Worm (Caenorhabditis elegans) whole organism, L1 larva: Measurements from ENCODE around the gene EGAP1.5.

Experiments
- F16B12.6 ChIP-seq: fragments of 150-350 bp; optimal IDR thresholded peaks from 2 replicates; lab custom pipeline; 2014; ENCODE audit warnings: missing biosample characterization, missing genetic modification characterization
- egl-13 ChIP-seq: sonication (generic microtip); optimal IDR thresholded peaks from 2 replicates; lab custom pipeline; 2016; ENCODE audit warnings: missing genotype, missing genetic modification reagents, missing genetic modification characterization, missing compliant biosample characterization
- jun-1 ChIP-seq: fragments of 150-350 bp; optimal IDR thresholded peaks from 2 replicates; lab custom pipeline; 2014; ENCODE audit warnings: missing biosample characterization, missing genetic modification reagents, missing genetic modification characterization
- nhr-28 ChIP-seq: fragments of 150-350 bp; optimal IDR thresholded peaks from 2 replicates; lab custom pipeline; 2014; ENCODE audit warnings: missing biosample characterization, missing genetic modification characterization
- pqm-1 ChIP-seq: sonication (generic microtip); optimal IDR thresholded peaks from 3 replicates; lab custom pipeline; 2017; ENCODE audit warnings: missing biosample characterization, missing genetic modification characterization

- TF ChIP-seq F16B12.6 (tag; lab: Kevin White, UChicago) (no peak), pqm-1 (tag; lab: Kevin White, UChicago) (no peak), nhr-28 (tag; lab: Kevin White, UChicago) (no peak), egl-13 (no peak), jun-1 (no peak)
Observed at ce11 chrIII:5892909-5893308, 38.6 kb upstream of the EGAP1.5 start.
